Worm (Caenorhabditis elegans) whole organism, dauer: ENCODE results near the gene F11C1.4.

Experiments used
- unc-62 ChIP-seq: sonication (generic microtip); optimal IDR thresholded peaks from 2 replicates; lab custom pipeline; 2017; ENCODE audit warnings: missing biosample characterization, missing genetic modification reagents, missing genetic modification characterization

Gene F11C1.4

DNA sequence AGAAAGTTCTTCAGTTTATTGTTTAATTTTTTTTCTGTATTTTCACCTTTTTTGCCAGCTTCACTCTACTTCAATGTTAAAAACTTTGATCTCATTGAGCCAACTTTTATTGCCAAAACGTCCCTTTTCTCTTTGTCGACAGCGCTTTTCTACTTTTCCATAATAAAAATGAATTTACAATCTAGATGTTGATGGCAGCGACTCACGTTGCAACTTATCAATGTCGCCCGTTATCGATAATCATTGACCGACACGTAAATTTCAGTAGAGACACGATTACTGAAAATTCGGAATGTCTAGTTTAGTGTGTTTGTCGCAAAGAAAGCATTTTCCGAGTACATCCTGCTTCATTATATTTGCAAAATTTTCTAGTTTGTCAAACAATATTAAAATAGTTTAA lies 2.9 kb downstream of the F11C1.4 start:
- TF ChIP-seq unc-62: no peak

ce11 chrX:12981393-12981792 lies 4.5 kb downstream of the F11C1.4 start, which contains the start of gene scav-4:
Gene scav-4, plus strand, starts transcription at chrX:12981775.
- no peak for TF ChIP-seq unc-62

DNA sequence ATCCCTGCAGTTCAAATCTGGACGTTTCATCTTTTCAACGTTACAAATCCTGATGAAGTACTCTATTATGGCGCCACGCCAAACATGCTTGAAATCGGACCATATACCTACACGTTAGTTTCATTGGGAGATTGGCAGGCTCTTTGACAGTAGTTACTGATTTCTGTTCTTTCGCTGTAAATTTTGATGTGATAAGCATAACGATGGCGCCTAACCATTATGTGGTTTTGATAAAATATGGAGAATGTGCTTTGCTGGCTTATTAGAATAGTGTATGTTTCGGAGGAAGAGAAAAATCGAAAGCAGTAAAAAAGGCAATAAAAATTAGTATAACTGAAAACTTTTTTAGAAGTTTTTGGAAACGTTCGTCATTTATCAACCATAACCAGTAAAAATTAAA lies 5.9 kb downstream of the F11C1.4 start:
- no peak for TF ChIP-seq unc-62

- TF ChIP-seq unc-62: no peak
These were observed 10.2 kb downstream of the F11C1.4 start, which contains the start of gene mff-1 for ce11 chrX:12987119-12987518. Gene mff-1, minus strand, starts transcription at chrX:12987219.

- TF ChIP-seq unc-62: no peak
These were observed 12.3 kb downstream of the F11C1.4 start, which contains the start of gene F11C1.7 for ce11 chrX:12989205-12989604. Gene F11C1.7, plus strand, starts transcription at chrX:12989344.

DNA sequence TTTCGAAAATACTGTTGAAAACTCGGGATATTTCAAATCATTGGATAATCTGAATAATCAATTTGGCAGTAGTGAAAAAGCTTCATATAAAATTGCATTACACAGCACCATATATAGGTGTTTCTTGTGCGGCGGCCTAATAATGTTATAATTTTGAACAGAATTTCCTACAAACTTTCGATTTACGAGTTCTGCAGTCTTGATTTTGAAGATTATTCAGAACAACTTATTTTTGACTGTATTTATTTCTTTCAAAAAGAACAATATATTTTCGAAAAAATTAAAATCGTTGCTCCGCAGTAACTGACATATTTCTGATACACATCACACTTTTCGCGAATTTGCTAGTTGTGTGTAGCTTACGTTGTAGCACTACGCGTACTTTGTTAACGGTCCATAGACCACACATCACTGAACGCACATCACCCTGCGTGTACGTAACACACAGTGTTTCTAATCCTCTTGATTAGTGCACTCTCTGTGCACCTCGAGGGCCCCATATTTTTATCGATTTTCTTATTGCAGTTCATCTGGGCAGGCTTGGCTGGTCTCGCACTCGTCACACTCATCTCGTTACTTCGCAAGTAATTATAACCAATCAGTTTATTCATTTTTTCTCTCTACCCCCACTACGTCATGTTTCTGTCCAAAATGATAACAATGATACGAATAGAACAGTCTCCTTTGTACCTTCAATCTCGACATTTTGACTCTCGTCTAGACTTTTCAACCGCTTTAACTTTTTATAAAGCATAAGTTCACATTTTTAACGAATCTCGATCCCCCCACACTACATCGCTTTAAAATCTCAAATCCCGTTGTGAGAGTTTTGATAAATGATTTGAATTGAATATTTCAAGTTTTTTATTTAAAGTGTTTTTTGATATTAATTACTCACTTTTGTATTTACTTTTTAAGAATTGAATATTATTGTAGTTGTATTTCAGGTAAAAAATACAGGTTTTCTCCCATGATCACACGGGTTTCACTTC lies 14.0 kb downstream of the F11C1.4 start, which contains the start of the genes F11C1.1 and vwa-8:
Gene F11C1.1 (minus strand): TSS at position 51 of the 992 bp plus-strand sequence.
Gene vwa-8 (plus strand): TSS at position 942 of the 992 bp plus-strand sequence.
- TF ChIP-seq unc-62: no peak

ce11 chrX:12996161-12996560 lies 19.3 kb downstream of the F11C1.4 start:
- no peak for TF ChIP-seq unc-62

DNA sequence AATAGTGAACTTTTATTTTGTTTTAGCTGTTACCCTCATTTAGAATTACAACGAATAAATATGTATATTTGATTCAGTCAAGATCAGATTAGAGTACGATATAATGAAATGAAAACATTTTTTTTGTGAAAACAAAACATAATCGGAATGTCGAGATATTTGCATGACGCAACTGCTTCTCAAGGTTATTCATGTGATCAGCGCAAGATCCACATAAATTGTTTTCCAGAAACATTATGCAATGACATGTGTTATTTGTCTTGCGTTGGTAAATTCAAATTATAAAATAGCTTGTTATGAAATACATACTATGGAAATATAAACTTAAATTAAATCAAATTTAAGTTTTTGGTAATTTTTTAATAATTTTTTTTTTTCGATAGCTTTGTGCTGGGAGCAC lies 22.7 kb downstream of the F11C1.4 start:
- no peak for TF ChIP-seq unc-62

ce11 chrX:13000837-13001236 lies 24.0 kb downstream of the F11C1.4 start:
- no peak for TF ChIP-seq unc-62

- no peak for TF ChIP-seq unc-62
These were observed 25.4 kb downstream of the F11C1.4 start for ce11 chrX:13002322-13002721.

ce11 chrX:13003092-13003491 lies 26.2 kb downstream of the F11C1.4 start:
- no peak for TF ChIP-seq unc-62

DNA sequence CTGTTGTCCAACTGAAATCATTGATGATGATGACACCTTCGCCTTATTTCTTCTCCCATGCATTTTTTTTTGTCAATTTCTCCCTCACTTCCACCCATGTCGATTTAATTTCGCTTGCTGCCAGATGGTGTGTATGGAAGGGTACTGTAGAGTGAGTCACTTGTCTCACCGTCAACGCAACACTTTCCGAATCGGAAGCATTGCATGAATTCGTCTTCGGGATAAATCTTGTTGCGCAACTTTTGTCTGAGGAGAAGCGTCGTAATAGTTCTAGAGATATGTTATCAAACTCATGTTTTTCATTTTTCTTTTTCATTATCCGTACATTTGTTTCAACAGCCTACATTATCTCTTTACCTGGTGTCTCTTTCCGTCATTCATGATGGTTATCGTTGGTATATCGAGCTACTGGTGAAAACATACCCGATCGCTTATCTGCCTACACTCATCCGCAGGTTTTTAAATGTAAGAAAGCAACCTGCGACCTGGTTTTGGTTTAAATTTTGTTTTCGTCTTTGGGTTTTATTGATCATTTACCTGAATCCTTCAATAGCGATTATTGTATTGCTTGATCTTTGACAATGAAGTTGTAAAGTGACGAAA lies 27.7 kb downstream of the F11C1.4 start:
- no peak for TF ChIP-seq unc-62

ce11 chrX:13005730-13006129 lies 28.9 kb downstream of the F11C1.4 start:
- no peak for TF ChIP-seq unc-62

DNA sequence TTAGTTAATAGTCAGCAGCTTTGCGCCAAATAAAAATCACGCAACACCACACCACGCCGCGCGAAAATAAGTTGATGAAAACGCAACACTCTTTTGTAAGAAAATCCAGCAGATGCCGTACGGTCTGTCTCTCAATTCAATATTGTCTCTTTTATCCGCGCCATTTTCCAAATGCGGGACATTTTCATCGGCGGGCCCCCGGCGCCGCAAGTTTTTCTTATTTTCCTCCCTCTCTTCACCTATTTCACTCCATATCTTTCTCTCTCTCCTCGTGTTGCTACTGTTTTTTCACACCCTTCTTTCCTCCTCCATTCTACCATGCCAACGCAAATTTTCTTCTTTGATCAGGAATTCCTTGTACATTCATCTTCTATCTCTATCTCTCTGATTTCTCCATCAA lies 29.5 kb downstream of the F11C1.4 start:
- no peak for TF ChIP-seq unc-62

DNA sequence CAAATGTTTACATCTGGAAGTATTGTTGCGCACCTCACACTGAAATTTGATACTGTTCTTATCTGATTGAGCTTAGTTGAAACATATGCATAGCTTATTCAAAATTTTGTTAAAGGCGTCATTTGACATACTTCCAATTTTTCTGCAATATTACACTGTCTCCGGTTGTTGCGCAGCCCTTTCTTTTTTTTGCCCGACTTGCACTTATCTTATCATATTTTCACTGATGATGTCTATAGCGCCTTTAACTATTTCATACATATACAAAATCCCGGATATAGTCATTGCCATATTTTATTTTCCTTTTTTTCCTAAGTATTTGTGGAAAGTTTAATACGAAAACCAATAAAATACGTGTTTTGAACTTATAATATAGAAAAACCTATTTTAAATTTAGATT lies 29.9 kb downstream of the F11C1.4 start:
- TF ChIP-seq unc-62: no peak

ce11 chrX:13007857-13008813 lies 31.3 kb downstream of the F11C1.4 start, which contains the start of gene nhr-25:
Gene nhr-25, plus strand, starts transcription at chrX:13008493.
- TF ChIP-seq unc-62: no peak
